Worm (Caenorhabditis elegans) whole organism, L4/young adult: ENCODE data around the gene grl-3.
"Not testable (repeated sequence)": the region's sequence is repeated elsewhere in the genome, so short reads cannot be mapped to it uniquely, and the experiment has no call there.

Experiments used
- W03F9.2 ChIP-seq: fragments of 150-350 bp; optimal IDR thresholded peaks from 2 replicates; lab custom pipeline; 2014; ENCODE audit warnings: missing biosample characterization, missing genetic modification characterization
- dao-5 ChIP-seq: sonication (generic microtip); optimal IDR thresholded peaks from 2 replicates; lab custom pipeline; 2016; ENCODE audit warnings: missing genotype, missing genetic modification characterization, moderate library complexity, missing compliant biosample characterization
- him-1 ChIP-seq: sonication (generic microtip); optimal IDR thresholded peaks from 2 replicates; lab custom pipeline; 2016; ENCODE audit warnings: missing genotype, missing genetic modification reagents, missing genetic modification characterization, missing compliant biosample characterization

The grl-3 gene

DNA sequence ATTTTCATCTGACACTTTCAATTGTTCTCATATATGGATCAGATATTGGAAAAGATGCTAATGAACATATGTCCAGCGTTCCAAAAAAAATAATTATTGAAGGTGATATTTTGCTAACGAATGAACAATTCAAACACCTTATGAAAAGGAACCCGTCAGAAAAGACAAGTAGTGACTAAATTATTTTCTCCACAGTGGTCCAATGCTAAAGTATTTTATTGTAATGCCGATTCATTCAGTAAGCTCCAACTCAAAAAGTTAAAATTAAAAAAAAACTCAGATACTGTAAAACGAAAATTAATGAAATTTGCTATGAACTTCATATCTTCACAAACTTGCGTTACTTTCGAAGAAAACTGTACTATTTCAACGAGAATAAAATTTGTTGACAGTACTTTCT is 19.3 kb upstream of the grl-3 start, which contains the start of gene nas-16:
TSS of gene nas-16 (plus strand) at position 301 of the 400 bp plus-strand sequence.
- no peak for TF ChIP-seq him-1
- no peak for TF ChIP-seq W03F9.2 (tag; lab: Kevin White, UChicago)
- TF ChIP-seq dao-5 (tag; lab: Kevin White, UChicago): no peak

DNA sequence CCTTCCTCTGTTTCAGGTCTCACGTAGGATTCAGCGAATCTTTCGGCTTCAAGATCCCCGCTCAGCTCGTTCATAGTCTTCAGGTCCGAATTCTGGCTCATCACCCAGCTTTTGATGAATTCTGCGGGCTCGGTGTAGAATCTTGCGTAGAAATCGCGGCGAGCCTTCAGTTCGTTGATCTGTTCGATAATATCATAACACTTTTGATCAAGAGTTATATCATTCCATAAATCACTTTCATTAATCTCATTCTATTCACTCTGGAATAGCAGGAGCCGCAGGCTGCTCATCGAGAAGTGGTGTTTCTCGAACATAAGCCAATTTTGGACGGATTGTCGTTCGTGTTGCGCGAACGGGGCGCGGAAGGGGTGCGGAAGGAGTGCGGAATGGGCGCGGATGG is 16.3 kb upstream of the grl-3 start, which contains the start of gene K03B8.4:
TSS of gene K03B8.4 (minus strand) at position 101 of the 400 bp plus-strand sequence.
- TF ChIP-seq dao-5 (tag; lab: Kevin White, UChicago); W03F9.2 (tag; lab: Kevin White, UChicago); him-1: not testable (repeated sequence)

DNA sequence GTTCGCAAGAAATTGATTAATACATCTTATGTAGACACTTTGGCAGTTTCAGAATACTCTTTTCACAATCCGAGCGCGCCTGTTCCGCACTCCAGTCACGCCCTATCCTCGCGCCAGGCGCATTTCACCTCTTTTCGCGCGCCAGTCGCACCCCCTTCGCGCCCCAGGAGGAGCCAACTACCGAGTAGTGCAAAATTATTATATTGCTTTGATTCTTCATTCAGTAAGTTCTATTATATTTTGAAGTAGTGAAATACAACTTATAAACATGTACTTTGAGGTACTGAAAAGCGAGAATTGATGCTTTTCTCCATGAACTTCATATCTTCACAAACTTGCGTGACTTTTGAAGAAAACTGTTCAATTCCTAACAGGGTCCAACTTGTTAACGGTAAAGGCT is 15.2 kb upstream of the grl-3 start, which contains the start of gene nas-18:
TSS of gene nas-18 (plus strand) at position 301 of the 400 bp plus-strand sequence.
- TF ChIP-seq W03F9.2 (tag; lab: Kevin White, UChicago); dao-5 (tag; lab: Kevin White, UChicago); him-1: not testable (repeated sequence)

DNA sequence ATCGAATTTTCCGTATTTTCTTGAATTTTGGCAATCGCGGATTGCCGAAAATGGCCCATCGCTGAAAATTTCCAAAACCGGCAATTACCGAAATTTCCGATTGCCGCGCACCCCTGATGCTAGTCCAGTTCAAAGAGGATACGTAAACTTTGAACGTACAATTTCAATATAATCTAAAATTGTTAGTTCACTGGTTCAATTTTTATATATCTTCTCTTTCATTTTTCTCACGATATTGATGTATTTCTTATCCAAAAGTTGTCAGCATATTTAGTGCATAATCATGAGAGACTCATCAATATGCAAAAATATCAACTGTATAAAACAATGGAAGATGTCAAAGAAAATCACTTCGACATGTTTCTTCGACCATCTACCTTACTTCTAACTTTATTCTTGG is 12.7 kb upstream of the grl-3 start, which contains the start of gene nas-17:
TSS of gene nas-17 (plus strand) at position 301 of the 400 bp plus-strand sequence.
- TF ChIP-seq W03F9.2 (tag; lab: Kevin White, UChicago) (no peak), him-1 (no peak), dao-5 (tag; lab: Kevin White, UChicago) (no peak)

DNA sequence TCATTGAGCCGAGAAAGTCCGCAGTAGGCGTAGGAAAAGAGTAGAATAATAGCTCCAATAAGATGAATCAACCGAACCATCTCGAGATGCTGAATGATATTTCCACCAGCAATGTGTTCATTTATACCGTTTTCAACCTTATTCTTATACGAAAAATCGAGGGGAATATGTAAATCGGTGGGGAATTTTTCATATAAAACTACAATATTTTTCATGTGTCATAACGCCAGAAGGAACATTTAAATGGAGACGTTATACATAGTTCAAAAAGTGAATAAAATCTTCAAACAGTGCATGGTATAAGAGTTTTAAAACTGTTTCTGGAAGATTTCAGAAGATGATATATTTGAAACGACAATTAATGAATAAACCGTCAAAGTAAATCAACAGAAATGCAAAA is 8.7 kb upstream of the grl-3 start, which contains the start of gene nas-19:
TSS of gene nas-19 (minus strand) at position 101 of the 400 bp plus-strand sequence.
- TF ChIP-seq W03F9.2 (tag; lab: Kevin White, UChicago) (no peak), him-1 (no peak), dao-5 (tag; lab: Kevin White, UChicago) (no peak)

DNA sequence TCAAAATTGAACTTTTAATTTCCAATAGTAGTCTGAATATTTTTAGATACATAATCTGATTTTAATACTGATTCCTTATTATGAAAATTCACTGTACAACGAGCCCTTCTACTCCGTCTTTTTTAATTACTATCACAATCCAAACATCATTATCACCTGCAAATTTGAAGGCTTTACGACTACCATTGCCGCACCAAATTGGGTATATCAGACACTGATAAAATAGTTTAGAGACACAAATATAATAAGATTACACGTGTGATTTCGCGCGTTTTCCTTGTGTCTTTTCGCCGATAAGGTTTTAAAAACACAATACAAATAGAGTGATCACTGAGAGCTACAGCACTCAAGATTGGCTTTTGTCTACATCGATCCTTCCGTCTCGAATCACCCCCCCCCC is 8.3 kb upstream of the grl-3 start:
- TF ChIP-seq him-1: no peak
- no peak for TF ChIP-seq dao-5 (tag; lab: Kevin White, UChicago)
- no peak for TF ChIP-seq W03F9.2 (tag; lab: Kevin White, UChicago)

DNA sequence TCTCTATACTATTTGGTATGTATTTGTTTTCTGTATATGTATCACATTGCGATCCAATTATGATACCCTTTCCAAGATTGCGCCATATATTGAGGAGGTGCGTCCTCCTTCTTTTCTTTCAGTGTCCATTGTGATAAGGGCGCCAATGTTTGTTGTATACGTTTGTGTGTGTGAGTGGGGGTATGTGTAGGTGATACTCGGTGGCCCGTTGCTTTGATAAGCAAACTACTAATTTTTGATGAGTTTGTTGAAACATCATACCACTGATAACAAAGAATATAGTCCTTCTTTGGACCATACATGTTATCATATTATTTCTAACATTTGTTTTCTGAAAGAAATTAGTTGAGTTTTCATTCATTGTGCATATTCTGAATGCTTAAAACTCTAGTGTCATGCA is 7.6 kb upstream of the grl-3 start:
- TF ChIP-seq him-1 (no peak), W03F9.2 (tag; lab: Kevin White, UChicago) (no peak), dao-5 (tag; lab: Kevin White, UChicago) (no peak)

DNA sequence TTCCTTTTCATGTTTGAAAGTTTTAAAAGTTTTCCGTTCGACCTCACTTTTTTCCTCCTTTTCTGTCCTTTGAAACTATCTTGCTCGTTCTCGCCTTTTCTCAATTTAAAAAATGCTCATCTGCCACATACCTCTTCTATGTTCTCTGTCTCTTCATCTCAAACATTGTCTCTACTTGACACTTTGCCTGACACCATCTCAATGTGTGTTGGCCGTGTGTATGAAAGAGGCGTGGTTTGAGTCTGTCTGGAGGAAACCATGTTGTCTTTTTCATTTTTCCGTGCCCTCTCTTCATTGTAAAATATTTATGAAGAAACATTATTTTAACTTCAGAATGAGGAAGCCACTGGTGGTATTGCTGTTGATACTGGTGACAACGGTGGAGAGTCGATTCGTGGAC is 4.1 kb upstream of the grl-3 start, which contains the start of gene K03B8.6:
TSS of gene K03B8.6 (plus strand) at position 334 of the 400 bp plus-strand sequence.
- TF ChIP-seq W03F9.2 (tag; lab: Kevin White, UChicago): no peak
- TF ChIP-seq him-1: no peak

DNA sequence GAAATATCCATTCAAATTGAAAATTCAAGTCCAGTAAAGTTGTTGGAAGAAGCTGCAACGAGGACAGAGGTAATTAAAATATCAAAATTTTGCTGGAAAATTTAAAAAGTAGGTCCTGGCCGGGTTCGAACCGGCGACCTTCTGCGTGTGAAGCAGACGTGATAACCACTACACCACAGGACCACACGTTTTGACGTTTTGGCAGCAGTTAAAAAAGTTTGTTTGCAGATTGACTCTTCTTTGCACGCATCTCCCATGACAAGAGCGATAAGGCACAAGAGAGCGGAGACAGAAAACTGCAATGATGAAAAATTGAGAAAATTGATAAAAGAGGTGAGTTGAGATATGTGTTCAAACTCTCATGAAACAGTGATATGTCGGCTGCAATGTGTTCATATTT is 814 bp downstream of the grl-3 start:
- TF ChIP-seq him-1 (no peak), dao-5 (tag; lab: Kevin White, UChicago) (no peak), W03F9.2 (tag; lab: Kevin White, UChicago) (no peak)

DNA sequence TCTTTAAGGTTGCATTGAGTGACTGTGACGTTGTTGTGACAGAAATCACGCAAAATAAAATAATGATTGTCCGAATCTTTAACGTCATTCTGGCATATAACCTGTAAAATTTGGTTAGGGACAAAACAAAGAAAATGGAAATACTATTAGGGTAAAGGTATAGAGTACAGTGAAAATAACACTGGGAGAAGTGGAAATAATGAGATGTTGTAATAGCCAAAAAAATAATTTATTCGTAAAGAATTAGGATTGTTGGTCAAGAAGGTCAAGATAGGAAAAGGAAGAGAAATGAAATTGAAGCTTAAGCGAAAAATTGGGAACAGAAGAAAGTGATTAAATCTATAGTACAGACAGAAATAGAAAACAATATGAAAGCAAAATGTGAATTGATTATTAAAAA is 3.7 kb downstream of the grl-3 start, which contains the start of gene deg-3:
TSS of gene deg-3 (minus strand) at position 101 of the 400 bp plus-strand sequence.
- no peak for TF ChIP-seq dao-5 (tag; lab: Kevin White, UChicago)
- no peak for TF ChIP-seq W03F9.2 (tag; lab: Kevin White, UChicago)
- TF ChIP-seq him-1: no peak

DNA sequence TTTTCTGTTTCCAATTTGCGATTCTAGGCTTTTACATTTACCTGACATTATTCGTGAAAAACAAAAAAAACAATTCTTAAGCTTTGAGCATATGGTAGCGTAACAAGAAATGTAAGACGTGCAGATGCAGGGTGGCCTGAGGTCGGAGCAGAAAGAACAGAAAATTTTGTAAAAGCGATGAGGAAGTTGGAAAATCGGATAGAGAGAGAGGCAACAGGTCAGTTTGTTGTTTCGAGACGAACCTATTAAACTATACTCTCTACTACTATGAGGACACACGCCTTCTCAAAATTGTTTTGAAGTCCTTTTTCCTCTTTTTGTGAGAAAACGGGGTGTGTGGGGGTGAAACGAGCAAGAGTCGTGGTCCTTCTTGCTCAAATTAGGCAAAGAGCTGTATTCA is 10.3 kb downstream of the grl-3 start, which contains the start of gene des-2:
TSS of gene des-2 (minus strand) at position 101 of the 400 bp plus-strand sequence.
- TF ChIP-seq W03F9.2 (tag; lab: Kevin White, UChicago): no peak
- TF ChIP-seq him-1: no peak
- TF ChIP-seq dao-5 (tag; lab: Kevin White, UChicago): no peak

DNA sequence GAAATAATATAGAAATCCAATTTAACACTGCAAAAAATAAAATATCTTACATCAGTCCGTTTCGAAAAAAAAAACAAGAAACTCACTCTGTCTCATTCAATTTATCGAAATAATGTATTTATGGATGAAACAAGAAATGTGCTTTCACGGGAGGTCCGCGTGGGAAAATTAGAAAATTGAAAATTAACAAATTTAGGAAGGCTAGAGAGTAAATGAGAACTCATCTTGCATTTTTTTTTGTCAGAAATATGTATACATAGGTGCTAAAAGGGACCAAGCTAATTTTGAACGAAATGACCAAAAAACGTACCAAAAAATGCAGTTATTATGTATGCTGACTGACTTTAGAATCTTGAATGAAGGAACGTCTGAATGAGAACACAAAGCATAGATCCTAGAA is 13.3 kb downstream of the grl-3 start, which contains the start of gene T26H10.2:
TSS of gene T26H10.2 (minus strand) at position 101 of the 400 bp plus-strand sequence.
- no peak for TF ChIP-seq W03F9.2 (tag; lab: Kevin White, UChicago)
- no peak for TF ChIP-seq him-1
- no peak for TF ChIP-seq dao-5 (tag; lab: Kevin White, UChicago)

DNA sequence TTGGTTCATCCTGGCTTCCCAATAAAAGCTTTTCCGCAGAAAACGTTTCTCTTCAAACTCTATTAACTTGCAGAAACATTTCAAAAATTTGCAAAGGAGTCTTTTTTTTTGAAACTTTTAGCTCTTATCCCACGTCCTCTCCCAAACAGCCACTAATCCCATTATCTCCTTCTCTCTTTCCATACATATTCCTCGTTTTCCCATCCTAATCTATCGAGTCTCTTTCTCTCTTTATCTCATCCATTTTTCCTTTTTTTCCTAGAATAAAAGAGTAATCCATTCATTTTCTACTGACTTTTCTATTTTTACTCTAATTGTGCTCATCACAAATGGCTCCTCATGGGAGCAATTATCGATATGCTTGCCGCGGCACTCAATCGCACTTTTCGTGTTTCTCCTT is 17.4 kb downstream of the grl-3 start:
- TF ChIP-seq him-1 (no peak), dao-5 (tag; lab: Kevin White, UChicago) (no peak), W03F9.2 (tag; lab: Kevin White, UChicago) (no peak)

DNA sequence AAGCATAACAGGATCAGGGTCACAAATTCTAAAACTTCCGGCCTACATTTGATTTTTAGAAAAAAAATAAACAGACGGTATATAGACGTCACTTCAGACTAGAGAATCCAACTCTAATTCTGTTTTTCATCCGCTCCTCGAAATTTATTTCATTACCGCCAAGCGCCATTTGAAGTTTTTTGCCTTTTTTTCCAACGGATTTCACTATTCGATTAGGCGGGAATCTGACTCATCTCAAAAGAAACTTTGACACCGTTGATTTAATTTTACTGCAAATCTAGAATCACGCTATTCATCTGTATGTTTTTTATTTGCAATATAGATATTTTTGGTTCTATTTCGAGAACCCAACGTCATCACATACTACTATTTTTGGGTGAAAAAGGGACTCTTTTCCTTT is 19.5 kb downstream of the grl-3 start:
- TF ChIP-seq him-1 (no peak), W03F9.2 (tag; lab: Kevin White, UChicago) (no peak), dao-5 (tag; lab: Kevin White, UChicago) (no peak)

DNA sequence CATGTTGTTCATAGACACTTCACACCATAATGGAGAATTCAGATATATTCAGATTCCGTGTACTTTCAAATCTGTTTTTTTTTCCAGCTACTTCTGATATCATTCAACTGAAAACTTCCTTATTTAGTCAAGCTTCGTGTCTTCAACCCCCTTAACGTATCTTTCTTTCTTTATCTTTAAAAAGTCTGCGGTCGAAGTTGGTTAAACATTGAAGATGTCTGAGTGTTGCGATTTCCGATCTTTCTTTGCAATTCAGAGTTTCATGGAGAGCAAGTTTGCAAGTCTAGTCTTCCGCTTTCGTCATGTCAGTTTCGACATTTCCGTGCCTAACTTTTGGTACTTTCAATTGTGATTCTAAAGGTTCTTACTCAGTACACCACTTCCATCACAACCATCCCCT is 23.9 kb downstream of the grl-3 start:
- TF ChIP-seq him-1: no peak
- TF ChIP-seq dao-5 (tag; lab: Kevin White, UChicago): no peak
- TF ChIP-seq W03F9.2 (tag; lab: Kevin White, UChicago): no peak
